Fruit fly (Drosophila melanogaster) whole organism, wandering third instar larva: Measurements from ENCODE around the gene CG15877.

Experiments used
- Hnf4 ChIP-seq: fragments of 200-800 bp; sonication (Bioruptor generic); optimal IDR thresholded peaks from 2 replicates; lab custom pipeline; 2016; ENCODE audit warnings: missing biosample characterization, mild to moderate bottlenecking, missing genetic modification characterization
- Jra ChIP-seq: sonication (Bioruptor generic); optimal IDR thresholded peaks from 2 replicates; lab custom pipeline; 2016; ENCODE audit warnings: missing biosample characterization, missing genetic modification characterization
- Rel ChIP-seq, 2 experiments: fragments of 200-800 bp; sonication (Bioruptor generic) in 1 of 2; optimal IDR thresholded peaks; 2 replicates in 1 of 2; 3 replicates in 1 of 2; lab custom pipeline; 2016 to 2019; ENCODE audit warnings: mild to moderate bottlenecking in 2 of 2, missing biosample characterization in 2 of 2, missing genetic modification characterization in 2 of 2, moderate library complexity in 1 of 2
- br ChIP-seq: fragments of 200-800 bp; sonication (Bioruptor generic); optimal IDR thresholded peaks from 2 replicates; lab custom pipeline; 2016; ENCODE audit warnings: missing biosample characterization, missing genetic modification characterization
- ey ChIP-seq: fragments of 200-800 bp; sonication (Bioruptor generic); optimal IDR thresholded peaks from 2 replicates; lab custom pipeline; 2016; ENCODE audit warnings: missing biosample characterization, missing genetic modification characterization
- lola ChIP-seq: fragments of >200 bp; optimal IDR thresholded peaks from 2 replicates; lab custom pipeline; 2017; ENCODE audit warnings: missing biosample characterization, missing genetic modification characterization
- pan ChIP-seq: fragments of >200 bp; optimal IDR thresholded peaks from 2 replicates; lab custom pipeline; 2017

dm6 chr3L:2407945-2408344, 30.6 kb upstream of the CG15877 start:
- TF ChIP-seq lola (no peak), pan (lab: Kevin White, UChicago) (no peak), Jra (GFP tag; lab: Kevin White, UChicago) (no peak), Hnf4 (no peak), Rel (GFP tag; optimal IDR thresholded peaks at IDR 0.05; lab: Kevin White, UChicago) (no peak), Rel (tag; optimal IDR thresholded peaks at IDR 0.05; lab: Kevin White, UChicago) (no peak), ey (GFP tag; lab: Kevin White, UChicago) (no peak), br (no peak)
